Fruit fly (Drosophila melanogaster) whole organism, embryonic: ENCODE measurements around the gene E2f1.
A peak's percentile ranks its signal among the peaks of the same experiment; 100 is the strongest.

Source experiments
- Antp ChIP-seq: fragments of 200-800 bp; sonication (Bioruptor generic); optimal IDR thresholded peaks from 3 replicates; lab custom pipeline; 2016; ENCODE audit warnings: missing biosample characterization, missing genetic modification characterization
- Atf-2 ChIP-seq: fragments of 200-800 bp; sonication (Bioruptor generic); optimal IDR thresholded peaks from 2 replicates; lab custom pipeline; 2016; ENCODE audit warnings: missing biosample characterization, missing genetic modification characterization
- Atf6 ChIP-seq: fragments of 200-800 bp; sonication (Bioruptor generic); IDR thresholded peaks from 2 replicates; pipeline ENCODE4 v1.3.6; 2022; ENCODE audit warnings: missing biosample characterization, missing genetic modification characterization
- CG10543 ChIP-seq: fragments of 200-800 bp; sonication (Bioruptor generic); optimal IDR thresholded peaks from 3 replicates; lab custom pipeline; 2017; ENCODE audit warnings: missing biosample characterization, mild to moderate bottlenecking, missing genetic modification characterization, moderate library complexity
- CG11093 ChIP-seq: fragments of 200-800 bp; sonication (Bioruptor generic); IDR thresholded peaks from 3 replicates; pipeline ENCODE4 v1.3.6; 2022; ENCODE audit warnings: missing biosample characterization, missing genetic modification characterization
- CG11723 ChIP-seq: fragments of 200-800 bp; sonication (Bioruptor generic); optimal IDR thresholded peaks from 2 replicates; lab custom pipeline; 2017; ENCODE audit warnings: missing biosample characterization, mild to moderate bottlenecking, missing genetic modification characterization
- CG15073 ChIP-seq: fragments of 200-800 bp; sonication (Bioruptor generic); optimal IDR thresholded peaks from 2 replicates; lab custom pipeline; 2016; ENCODE audit warnings: missing biosample characterization, missing genetic modification characterization
- CG15514 ChIP-seq: fragments of 200-800 bp; sonication (Bioruptor generic); optimal IDR thresholded peaks from 3 replicates; lab custom pipeline; 2017; ENCODE audit warnings: missing biosample characterization, missing genetic modification characterization, mild to moderate bottlenecking, moderate library complexity, missing genetic modification reagents
- CG1647 ChIP-seq: fragments of 200-800 bp; sonication (Bioruptor generic); optimal IDR thresholded peaks from 3 replicates; lab custom pipeline; 2016; ENCODE audit warnings: missing biosample characterization, missing genetic modification characterization
- CG17359 ChIP-seq: fragments of 200-800 bp; sonication (Bioruptor generic); optimal IDR thresholded peaks from 3 replicates; lab custom pipeline; 2018; ENCODE audit warnings: missing biosample characterization, mild to moderate bottlenecking, missing genetic modification characterization, moderate library complexity
- CG1792 ChIP-seq: fragments of 200-800 bp; sonication (Bioruptor generic); optimal IDR thresholded peaks from 2 replicates; lab custom pipeline; 2016; ENCODE audit warnings: missing biosample characterization, missing genetic modification characterization
- CG18011 ChIP-seq: fragments of 200-800 bp; sonication (Bioruptor generic); optimal IDR thresholded peaks from 2 replicates; lab custom pipeline; 2017; ENCODE audit warnings: missing biosample characterization, missing genetic modification characterization, mild to moderate bottlenecking, moderate library complexity, missing genotype
- CG3065 ChIP-seq: fragments of 200-800 bp; sonication (Bioruptor generic); optimal IDR thresholded peaks from 2 replicates; lab custom pipeline; 2016; ENCODE audit warnings: missing biosample characterization, missing genetic modification characterization
- CG32767 ChIP-seq: fragments of 200-800 bp; sonication (Bioruptor generic); IDR thresholded peaks from 2 replicates; pipeline ENCODE4 v1.3.6; 2022; ENCODE audit warnings: missing biosample characterization, missing genetic modification characterization
- CG34422 ChIP-seq: fragments of 200-800 bp; sonication (Bioruptor generic); IDR thresholded peaks from 3 replicates; pipeline ENCODE4 v1.3.6; 2022; ENCODE audit warnings: missing biosample characterization, missing genetic modification characterization
- CG4360 ChIP-seq: fragments of 200-800 bp; sonication (Bioruptor generic); IDR thresholded peaks from 2 replicates; pipeline ENCODE4 v1.3.6; 2022; ENCODE audit warnings: missing biosample characterization, missing genetic modification characterization
- CG43689 ChIP-seq: fragments of 200-800 bp; sonication (Bioruptor generic); IDR thresholded peaks from 2 replicates; pipeline ENCODE4 v1.3.6; 2022; ENCODE audit warnings: missing biosample characterization, missing genetic modification characterization
- CG6175 ChIP-seq: fragments of 200-800 bp; sonication (Bioruptor generic); IDR thresholded peaks from 3 replicates; pipeline ENCODE4 v1.3.6; 2022; ENCODE audit warnings: missing biosample characterization, missing genetic modification characterization
- CG6254 ChIP-seq: fragments of 200-800 bp; sonication (Bioruptor generic); optimal IDR thresholded peaks from 3 replicates; lab custom pipeline; 2017; ENCODE audit warnings: mild to moderate bottlenecking, missing biosample characterization, missing genetic modification reagents, missing genetic modification characterization
- CG6765 ChIP-seq: fragments of 200-800 bp; sonication (Bioruptor generic); optimal IDR thresholded peaks from 3 replicates; lab custom pipeline; 2017; ENCODE audit warnings: missing biosample characterization, mild to moderate bottlenecking, missing genetic modification characterization
- CG6791 ChIP-seq: fragments of 200-800 bp; sonication (Bioruptor generic); IDR thresholded peaks from 3 replicates; pipeline ENCODE4 v1.3.6; 2022; ENCODE audit warnings: missing biosample characterization, missing genetic modification characterization; ENCODE audit not compliant: partially characterized antibody
- CG7928 ChIP-seq: fragments of 200-800 bp; sonication (Bioruptor generic); optimal IDR thresholded peaks from 2 replicates; lab custom pipeline; 2017; ENCODE audit warnings: missing biosample characterization, mild to moderate bottlenecking, missing genetic modification characterization
- CG9609 ChIP-seq: fragments of 200-800 bp; sonication (Bioruptor generic); optimal IDR thresholded peaks from 3 replicates; lab custom pipeline; 2016; ENCODE audit warnings: missing biosample characterization, missing genetic modification characterization
- Dad ChIP-seq: fragments of 200-800 bp; sonication (Bioruptor generic); optimal IDR thresholded peaks from 3 replicates; lab custom pipeline; 2016; ENCODE audit warnings: missing biosample characterization, missing genetic modification characterization
- Dip3 ChIP-seq: fragments of 200-800 bp; sonication (Bioruptor generic); optimal IDR thresholded peaks from 3 replicates; lab custom pipeline; 2016; ENCODE audit warnings: missing biosample characterization, missing genetic modification characterization
- E2f1 ChIP-seq: fragments of 200-800 bp; sonication (Bioruptor generic); IDR thresholded peaks from 2 replicates; pipeline ENCODE4 v1.3.6; 2022; ENCODE audit warnings: missing biosample characterization, missing genetic modification characterization
- Ets97D ChIP-seq: fragments of 200-800 bp; sonication (Bioruptor generic); optimal IDR thresholded peaks from 3 replicates; lab custom pipeline; 2016; ENCODE audit warnings: missing biosample characterization, missing genetic modification characterization
- HLH3B ChIP-seq: fragments of 200-800 bp; sonication (Bioruptor generic); IDR thresholded peaks from 2 replicates; pipeline ENCODE4 v1.3.6; 2022; ENCODE audit warnings: missing biosample characterization, missing genetic modification characterization
- HLH54F ChIP-seq: fragments of 200-800 bp; sonication (Bioruptor generic); optimal IDR thresholded peaks from 3 replicates; lab custom pipeline; 2016; ENCODE audit warnings: missing biosample characterization, missing genetic modification characterization
- Hmx ChIP-seq: fragments of 200-800 bp; sonication (Bioruptor generic); optimal IDR thresholded peaks from 2 replicates; lab custom pipeline; 2016; ENCODE audit warnings: missing biosample characterization, missing genetic modification characterization
- Hsf ChIP-seq: fragments of 200-800 bp; sonication (Bioruptor generic); optimal IDR thresholded peaks from 3 replicates; lab custom pipeline; 2016; ENCODE audit warnings: missing biosample characterization, missing genetic modification characterization
- Kr ChIP-seq: fragments of 200-800 bp; sonication (Bioruptor generic); optimal IDR thresholded peaks from 2 replicates; lab custom pipeline; 2017; ENCODE audit warnings: missing biosample characterization, mild to moderate bottlenecking, missing genetic modification characterization
- Trl ChIP-seq, 3 experiments: fragments of >200 bp in 2 of 3; fragments of 200-800 bp in 1 of 3; sonication (Bioruptor generic) in 1 of 3; optimal IDR thresholded peaks; 2 replicates in 1 of 3; 3 replicates in 2 of 3; lab custom pipeline; 2016 to 2017; ENCODE audit warnings: missing biosample characterization in 1 of 3, missing genetic modification characterization in 1 of 3
- ato ChIP-seq: fragments of 200-800 bp; sonication (Bioruptor generic); IDR thresholded peaks from 2 replicates; pipeline ENCODE4 v1.3.6; 2022; ENCODE audit warnings: missing biosample characterization, missing genetic modification characterization; ENCODE audit not compliant: partially characterized antibody
- crc ChIP-seq: fragments of 200-800 bp; sonication (Bioruptor generic); optimal IDR thresholded peaks from 2 replicates; lab custom pipeline; 2016; ENCODE audit warnings: missing biosample characterization, missing genetic modification characterization
- dm ChIP-seq: fragments of 200-800 bp; sonication (Bioruptor generic); optimal IDR thresholded peaks from 3 replicates; lab custom pipeline; 2016; ENCODE audit warnings: missing biosample characterization, missing genetic modification characterization
- eyg ChIP-seq: fragments of 200-800 bp; sonication (Bioruptor generic); optimal IDR thresholded peaks from 3 replicates; lab custom pipeline; 2016; ENCODE audit warnings: missing biosample characterization, missing genetic modification characterization
- fd3F ChIP-seq: fragments of 200-800 bp; sonication (Bioruptor generic); optimal IDR thresholded peaks from 2 replicates; lab custom pipeline; 2018; ENCODE audit warnings: missing biosample characterization, mild to moderate bottlenecking, missing genetic modification characterization, moderate library complexity
- gfzf ChIP-seq: fragments of 200-800 bp; sonication (Bioruptor generic); optimal IDR thresholded peaks from 2 replicates; lab custom pipeline; 2016; ENCODE audit warnings: missing biosample characterization, mild to moderate bottlenecking, missing genetic modification characterization, moderate library complexity
- hb ChIP-seq: fragments of 200-800 bp; sonication (Bioruptor generic); IDR thresholded peaks from 3 replicates; pipeline ENCODE4 v1.3.6; 2022; ENCODE audit warnings: missing biosample characterization, missing genetic modification characterization; ENCODE audit not compliant: partially characterized antibody
- her ChIP-seq: fragments of 200-800 bp; sonication (Bioruptor generic); optimal IDR thresholded peaks from 2 replicates; lab custom pipeline; 2016; ENCODE audit warnings: missing biosample characterization, missing genetic modification characterization
- lab ChIP-seq: fragments of 200-800 bp; sonication (Bioruptor generic); optimal IDR thresholded peaks from 3 replicates; lab custom pipeline; 2017; ENCODE audit warnings: missing biosample characterization, missing genetic modification characterization, mild to moderate bottlenecking, moderate library complexity, missing genetic modification reagents
- maf-S ChIP-seq: fragments of 200-800 bp; sonication (Bioruptor generic); optimal IDR thresholded peaks from 2 replicates; lab custom pipeline; 2016; ENCODE audit warnings: missing biosample characterization, missing genetic modification characterization
- pb ChIP-seq: fragments of 200-800 bp; sonication (Bioruptor generic); optimal IDR thresholded peaks from 3 replicates; lab custom pipeline; 2016; ENCODE audit warnings: missing biosample characterization, missing genetic modification characterization
- sens-2 ChIP-seq: fragments of 200-800 bp; sonication (Bioruptor generic); IDR thresholded peaks from 2 replicates; pipeline ENCODE4 v1.3.6; 2022; ENCODE audit warnings: missing biosample characterization, missing genetic modification characterization
- slbo ChIP-seq: fragments of 200-800 bp; sonication (Bioruptor generic); IDR thresholded peaks from 2 replicates; pipeline ENCODE4 v1.3.6; 2022; ENCODE audit warnings: missing biosample characterization, missing genetic modification characterization
- slou ChIP-seq: fragments of 200-800 bp; sonication (Bioruptor generic); optimal IDR thresholded peaks from 3 replicates; lab custom pipeline; 2016; ENCODE audit warnings: missing biosample characterization, missing genetic modification characterization
- tin ChIP-seq: fragments of 200-800 bp; sonication (Bioruptor generic); optimal IDR thresholded peaks from 3 replicates; lab custom pipeline; 2016; ENCODE audit warnings: missing biosample characterization, missing genetic modification characterization
- tna ChIP-seq: fragments of 200-800 bp; sonication (Bioruptor generic); IDR thresholded peaks from 2 replicates; pipeline ENCODE4 v1.3.6; 2022; ENCODE audit warnings: missing biosample characterization, missing genetic modification characterization; ENCODE audit not compliant: partially characterized antibody
- unpg ChIP-seq: fragments of 200-800 bp; sonication (Bioruptor generic); optimal IDR thresholded peaks from 3 replicates; lab custom pipeline; 2018; ENCODE audit warnings: missing biosample characterization, mild to moderate bottlenecking, missing genetic modification characterization, moderate library complexity

E2f1 gene

DNA sequence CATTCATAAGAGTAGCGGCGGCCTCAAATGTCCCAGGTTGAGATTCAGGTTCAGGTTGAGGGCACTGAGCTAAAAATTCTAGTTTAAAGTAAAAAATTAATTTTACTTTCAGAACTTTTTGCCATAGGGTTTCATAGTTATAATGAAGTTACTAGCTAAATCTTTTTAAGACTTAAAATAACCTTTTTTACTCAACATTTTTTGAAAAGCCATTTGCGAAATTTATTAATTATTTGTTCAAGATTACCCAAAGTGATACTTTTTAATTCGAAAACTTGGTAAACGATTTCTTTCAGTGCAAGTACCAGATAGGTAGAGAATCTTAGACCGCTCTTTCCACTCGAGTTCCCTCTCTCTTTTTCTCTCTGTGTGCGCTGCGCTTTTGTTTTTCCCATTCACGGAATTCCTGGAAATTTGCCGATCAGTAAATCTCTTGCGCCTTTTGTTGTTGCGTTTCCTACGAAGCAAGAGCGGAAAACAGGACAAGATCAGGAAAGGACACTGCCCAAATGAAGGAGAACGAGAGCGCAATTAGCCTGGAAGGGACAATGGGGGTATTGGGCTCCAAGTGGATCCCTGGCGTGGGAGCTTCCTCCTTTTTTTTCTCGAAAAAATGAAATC, 19.0 kb downstream of the E2f1 start (continued):
- TF ChIP-seq CG15514 (GFP tag; lab: Kevin White, UChicago) (no peak), slou (GFP tag; lab: Kevin White, UChicago) (no peak), CG6254 (GFP tag; lab: Kevin White, UChicago) (peak; percentile 42), CG17359 (tag; lab: Kevin White, UChicago) (peak; percentile 18), CG11093 (GFP tag; lab: Robert Waterston, UW) (no peak), maf-S (no peak), CG4360 (peak; percentile 29; the same call in 1 of the 2 replicates), Atf6 (no peak), her (GFP tag; lab: Kevin White, UChicago) (no peak), CG3065 (peak; percentile 27), hb (GFP tag; lab: Robert Waterston, UW) (no peak), CG43689 (GFP tag; lab: Robert Waterston, UW) (no peak), CG1792 (no peak), CG9609 (GFP tag; lab: Kevin White, UChicago) (peak; percentile 10), CG34422 (GFP tag; lab: Robert Waterston, UW) (no peak), Dip3 (GFP tag; lab: Kevin White, UChicago) (no peak), CG10543 (GFP tag; lab: Kevin White, UChicago) (no peak), HLH54F (GFP tag; lab: Kevin White, UChicago) (no peak), Hmx (no peak), slbo (no peak), ato (GFP tag; lab: Robert Waterston, UW) (no peak), CG6791 (no peak), CG1647 (GFP tag; lab: Kevin White, UChicago) (no peak), pb (no peak), gfzf (GFP tag; lab: Kevin White, UChicago) (no peak), CG18011 (no peak), eyg (GFP tag; lab: Kevin White, UChicago) (no peak), CG15073 (GFP tag; lab: Kevin White, UChicago) (no peak), HLH3B (GFP tag; lab: Robert Waterston, UW) (no peak), Hsf (peak; percentile 46), Atf-2 (GFP tag; lab: Kevin White, UChicago) (peak; percentile 61), Antp (GFP tag; lab: Kevin White, UChicago) (peak; percentile 16), Dad (GFP tag; lab: Kevin White, UChicago) (no peak), Trl (optimal IDR thresholded peaks at IDR 0.05; lab: Kevin White, UChicago) (peak in 1 of 2 experiments; percentile 14), Trl (GFP tag; optimal IDR thresholded peaks at IDR 0.05; lab: Kevin White, UChicago) (peak; percentile 43), fd3F (GFP tag; lab: Kevin White, UChicago) (no peak), sens-2 (GFP tag; lab: Robert Waterston, UW) (0 out of 2 replicates have a peak, but pooled peaks have one; percentile 31), Ets97D (GFP tag; lab: Kevin White, UChicago) (no peak), Kr (GFP tag; lab: Kevin White, UChicago) (no peak), lab (GFP tag; lab: Kevin White, UChicago) (no peak), crc (GFP tag; lab: Kevin White, UChicago) (no peak), CG11723 (GFP tag; lab: Kevin White, UChicago) (peak; percentile 5), CG7928 (GFP tag; lab: Kevin White, UChicago) (no peak), dm (peak; percentile 33), tna (GFP tag; lab: Robert Waterston, UW) (no peak), CG32767 (GFP tag; lab: Robert Waterston, UW) (peak; percentile 38; the same call in 1 of the 2 replicates), CG6765 (no peak), unpg (GFP tag; lab: Kevin White, UChicago) (peak; percentile 68), CG6175 (GFP tag; lab: Robert Waterston, UW) (no peak), E2f1 (GFP tag; lab: Robert Waterston, UW) (peak; percentile 69), tin (peak; percentile 58)
